Worm (Caenorhabditis elegans) whole organism, early embryonic: ENCODE results near the gene gst-21.

Source experiments
- F13C5.2 ChIP-seq: sonication (generic microtip); optimal IDR thresholded peaks from 2 replicates; lab custom pipeline; 2017; ENCODE audit warnings: mild to moderate bottlenecking, missing genetic modification characterization, inconsistent platforms, missing compliant biosample characterization
- ama-1 ChIP-seq: fragments of 150-350 bp; optimal IDR thresholded peaks from 2 replicates; lab custom pipeline; 2014
- ceh-13 ChIP-seq: fragments of 200-800 bp; sonication (Bioruptor generic); optimal IDR thresholded peaks from 2 replicates; lab custom pipeline; 2018; ENCODE audit warnings: mild to moderate bottlenecking, missing genetic modification characterization, missing compliant biosample characterization
- flt-1 ChIP-seq: fragments of 200-800 bp; sonication (Bioruptor generic); IDR thresholded peaks from 2 replicates; pipeline ENCODE4 v1.3.6; 2022; ENCODE audit warnings: missing genetic modification characterization, missing compliant biosample characterization
- hmbx-1 ChIP-seq: sonication (generic microtip); optimal IDR thresholded peaks from 2 replicates; lab custom pipeline; 2016; ENCODE audit warnings: mild to moderate bottlenecking, missing genetic modification characterization, missing compliant biosample characterization
- scrt-1 ChIP-seq: fragments of 200-800 bp; sonication (Bioruptor generic); IDR thresholded peaks from 2 replicates; pipeline ENCODE4 v1.3.6; 2022; ENCODE audit warnings: missing genetic modification characterization, missing compliant biosample characterization

- TF ChIP-seq ama-1 (lab: Kevin White, UChicago), result no peak
- no peak for TF ChIP-seq flt-1
- no peak for TF ChIP-seq scrt-1 (GFP tag; lab: Robert Waterston, UW)
- no peak for TF ChIP-seq hmbx-1 (tag; lab: Kevin White, UChicago)
- TF ChIP-seq ceh-13 (GFP tag; lab: Kevin White, UChicago), result no peak
- no peak for TF ChIP-seq F13C5.2
These were observed 25.0 kb upstream of the gst-21 start, which contains the start of gene clec-204 for ce11 chrV:1756856-1757255.
